Worm (Caenorhabditis elegans): Measurements from ENCODE around the gene myrf-2.

Gene myrf-2

ce11 chrX:10148235-10148872 is 45.8 kb downstream of the myrf-2 start:
- TF ChIP-seq nhr-43 (tag; optimal IDR thresholded peaks at IDR 0.05; ENCODE audit: poor library complexity, severe bottlenecking) = peak; percentile 45
- no peak for TF ChIP-seq nhr-25 (tag; optimal IDR thresholded peaks at IDR 0.05)
- peak; percentile 97 for TF ChIP-seq pha-4 (tag; optimal IDR thresholded peaks at IDR 0.05)
- no peak for TF ChIP-seq ztf-4 (tag; optimal IDR thresholded peaks at IDR 0.05)
- no peak for TF ChIP-seq skn-1 (tag; optimal IDR thresholded peaks at IDR 0.05)
- peak; percentile 24 for TF ChIP-seq elt-2 (tag; optimal IDR thresholded peaks at IDR 0.05)

DNA sequence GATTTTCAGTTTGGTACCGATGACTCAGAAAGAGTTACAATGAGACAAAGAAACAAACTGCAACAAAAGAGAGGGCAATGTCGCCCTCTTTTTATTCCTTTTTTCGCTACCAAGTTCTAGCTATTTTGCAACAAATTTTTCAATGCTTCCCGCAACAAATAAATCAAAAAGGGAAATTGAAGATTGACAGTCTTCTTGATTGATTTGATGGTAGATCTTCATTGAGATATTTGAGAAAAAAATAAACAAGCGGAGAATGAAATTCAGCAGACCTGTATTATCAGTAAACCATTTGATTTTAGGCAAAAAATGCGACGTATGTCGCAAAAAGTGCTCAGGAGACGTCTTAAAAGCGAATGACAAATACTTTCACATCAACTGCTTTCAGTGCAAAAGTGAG is 46.9 kb downstream of the myrf-2 start:
- TF ChIP-seq ceh-9 (tag; optimal IDR thresholded peaks at IDR 0.05) = no peak
- TF ChIP-seq unc-62 (GFP tag; optimal IDR thresholded peaks at IDR 0.05) = peak; percentile 92
- TF ChIP-seq nhr-25 (tag; optimal IDR thresholded peaks at IDR 0.05) = peak; percentile 54

DNA sequence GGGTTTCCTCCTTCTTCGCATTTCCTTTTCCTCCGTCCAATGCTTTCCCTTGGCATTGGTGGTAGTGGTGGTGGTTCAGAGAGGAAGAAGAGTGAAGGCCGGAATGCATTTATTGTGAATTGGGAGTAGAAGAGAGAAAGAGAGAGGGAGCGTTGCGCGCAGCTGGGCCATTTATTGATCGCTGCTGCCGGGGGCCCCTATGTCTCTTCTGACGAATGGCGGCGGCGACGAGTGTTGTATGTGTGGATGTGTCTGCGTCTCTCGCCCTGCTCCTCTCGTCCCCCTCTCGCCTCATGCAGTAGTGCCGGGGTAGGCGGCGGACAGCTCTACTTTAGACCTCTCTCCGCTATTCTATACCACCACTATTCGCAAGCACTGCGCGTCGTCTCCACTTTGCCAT is 47.6 kb downstream of the myrf-2 start, which contains the start of gene unc-115:
Gene unc-115, plus strand, starts transcription at position 301 of the 400 bp plus-strand sequence.
- TF ChIP-seq nhr-11 (tag; optimal IDR thresholded peaks at IDR 0.05) (peak; percentile 38), sea-2 (GFP tag; optimal IDR thresholded peaks at IDR 0.05) (no peak), fkh-10 (GFP tag; optimal IDR thresholded peaks at IDR 0.05) (no peak), nhr-28 (tag; optimal IDR thresholded peaks at IDR 0.05) (no peak), unc-62 (GFP tag; optimal IDR thresholded peaks at IDR 0.05) (peak; percentile 1), ceh-82 (tag; optimal IDR thresholded peaks at IDR 0.05) (peak; percentile 71), nfya-1 (tag; optimal IDR thresholded peaks at IDR 0.05; ENCODE audit: insufficient read depth) (peak; percentile 95), nhr-76 (tag; optimal IDR thresholded peaks at IDR 0.05) (no peak), hmg-11 (tag; optimal IDR thresholded peaks at IDR 0.05) (peak; percentile 95), ceh-16 (tag; optimal IDR thresholded peaks at IDR 0.05) (no peak), lsy-12 (tag; optimal IDR thresholded peaks at IDR 0.05) (peak; percentile 91), aly-2 (tag; optimal IDR thresholded peaks at IDR 0.05) (no peak), lin-39 (tag; optimal IDR thresholded peaks at IDR 0.05) (peak; percentile 93), ZK546.5 (tag; optimal IDR thresholded peaks at IDR 0.05) (no peak), fos-1 (tag; optimal IDR thresholded peaks at IDR 0.05) (no peak), nhr-77 (tag; optimal IDR thresholded peaks at IDR 0.05) (no peak), mml-1 (tag; optimal IDR thresholded peaks at IDR 0.05) (no peak), ceh-28 (tag; optimal IDR thresholded peaks at IDR 0.05) (peak; percentile 90), nhr-23 (tag; optimal IDR thresholded peaks at IDR 0.05) (peak; percentile 66), jun-1 (tag; optimal IDR thresholded peaks at IDR 0.05) (peak; percentile 74), eor-1 (tag; optimal IDR thresholded peaks at IDR 0.05) (no peak), nhr-237 (tag; optimal IDR thresholded peaks at IDR 0.05) (no peak), R02D3.7 (tag; optimal IDR thresholded peaks at IDR 0.05) (peak; percentile 67), unc-39 (tag; optimal IDR thresholded peaks at IDR 0.05) (no peak), elt-3 (tag; optimal IDR thresholded peaks at IDR 0.05) (no peak), pha-4 (tag; optimal IDR thresholded peaks at IDR 0.05) (peak; percentile 81), egl-5 (tag; optimal IDR thresholded peaks at IDR 0.05) (peak; percentile 58), elt-1 (tag; optimal IDR thresholded peaks at IDR 0.05) (no peak), ztf-4 (tag; optimal IDR thresholded peaks at IDR 0.05) (no peak), snpc-4 (tag; optimal IDR thresholded peaks at IDR 0.05) (peak; percentile 52), pqm-1 (tag; optimal IDR thresholded peaks at IDR 0.05) (no peak), nhr-67 (tag; optimal IDR thresholded peaks at IDR 0.05) (no peak), ceh-9 (tag; optimal IDR thresholded peaks at IDR 0.05) (no peak), nhr-43 (tag; optimal IDR thresholded peaks at IDR 0.05; ENCODE audit: poor library complexity, severe bottlenecking) (peak; percentile 63), zag-1 (tag; optimal IDR thresholded peaks at IDR 0.05) (peak; percentile 59), daf-12 (tag; optimal IDR thresholded peaks at IDR 0.05) (no peak), nhr-25 (tag; optimal IDR thresholded peaks at IDR 0.05) (peak; percentile 62), egl-27 (tag; optimal IDR thresholded peaks at IDR 0.05) (peak; percentile 71), fkh-2 (tag; optimal IDR thresholded peaks at IDR 0.05) (no peak), lin-15B (tag; optimal IDR thresholded peaks at IDR 0.05) (peak; percentile 35), mdl-1 (tag; optimal IDR thresholded peaks at IDR 0.05) (peak; percentile 74), ama-1 (optimal IDR thresholded peaks at IDR 0.05) (no peak), ztf-11 (tag; optimal IDR thresholded peaks at IDR 0.05) (no peak), skn-1 (tag; optimal IDR thresholded peaks at IDR 0.05) (peak; percentile 54), nhr-12 (tag; optimal IDR thresholded peaks at IDR 0.05) (no peak), elt-2 (tag; optimal IDR thresholded peaks at IDR 0.05) (peak; percentile 56), tbx-2 (tag; optimal IDR thresholded peaks at IDR 0.05) (peak; percentile 87)

All from whole organism, L3 larva.